Worm (Caenorhabditis elegans) whole organism, L4 larva: ENCODE results near the gene C45H4.18.

Source experiments
- D1046.2 ChIP-seq: fragments of 200-800 bp; sonication (Bioruptor generic); IDR thresholded peaks from 2 replicates; pipeline ENCODE4 v1.3.6; 2022; ENCODE audit warnings: missing genetic modification characterization, missing compliant biosample characterization
- ZK337.2 ChIP-seq: fragments of 200-800 bp; sonication (Bioruptor generic); IDR thresholded peaks from 2 replicates; pipeline ENCODE4 v1.3.6; 2022; ENCODE audit warnings: missing genetic modification reagents, missing genetic modification characterization, missing compliant biosample characterization
- ama-1 ChIP-seq: fragments of 150-350 bp; optimal IDR thresholded peaks from 2 replicates; lab custom pipeline; 2014; ENCODE audit warnings: inconsistent platforms, mixed read lengths
- ceh-82 ChIP-seq: sonication (generic microtip); optimal IDR thresholded peaks from 2 replicates; lab custom pipeline; 2017; ENCODE audit warnings: missing biosample characterization, missing genetic modification characterization
- dmd-8 ChIP-seq: fragments of 200-800 bp; sonication (Bioruptor generic); IDR thresholded peaks from 2 replicates; pipeline ENCODE4 v1.3.6; 2022; ENCODE audit warnings: missing genetic modification characterization, missing compliant biosample characterization
- lin-13 ChIP-seq: fragments of 150-350 bp; optimal IDR thresholded peaks from 2 replicates; lab custom pipeline; 2014; ENCODE audit warnings: missing biosample characterization, missing genetic modification reagents, missing genetic modification characterization
- mdl-1 ChIP-seq, 2 experiments: fragments of 150-350 bp in 1 of 2; sonication (generic microtip) in 1 of 2; optimal IDR thresholded peaks; 2 replicates each; lab custom pipeline; 2014 to 2017; ENCODE audit warnings: missing biosample characterization in 2 of 2, missing genetic modification characterization in 2 of 2
- nhr-28 ChIP-seq: fragments of 150-350 bp; optimal IDR thresholded peaks from 2 replicates; lab custom pipeline; 2014; ENCODE audit warnings: missing biosample characterization, missing genetic modification characterization
- pha-4 ChIP-seq, 2 experiments: fragments of 150-350 bp in 1 of 2; fragments of 200-800 bp in 1 of 2; sonication (Bioruptor generic) in 1 of 2; IDR thresholded peaks in 1 of 2; optimal IDR thresholded peaks in 1 of 2; 2 replicates each; pipeline versions ENCODE4 v1.3.6 to Lab custom; 2014 to 2022; ENCODE audit warnings: missing genetic modification characterization in 2 of 2, missing genetic modification reagents in 2 of 2, missing biosample characterization in 1 of 2, missing compliant biosample characterization in 1 of 2
- pqm-1 ChIP-seq: sonication (generic microtip); optimal IDR thresholded peaks from 2 replicates; lab custom pipeline; 2017; ENCODE audit warnings: missing biosample characterization, missing genetic modification characterization
- unc-39 ChIP-seq: sonication (generic microtip); optimal IDR thresholded peaks from 2 replicates; lab custom pipeline; 2017; ENCODE audit warnings: missing biosample characterization, missing genetic modification characterization

DNA sequence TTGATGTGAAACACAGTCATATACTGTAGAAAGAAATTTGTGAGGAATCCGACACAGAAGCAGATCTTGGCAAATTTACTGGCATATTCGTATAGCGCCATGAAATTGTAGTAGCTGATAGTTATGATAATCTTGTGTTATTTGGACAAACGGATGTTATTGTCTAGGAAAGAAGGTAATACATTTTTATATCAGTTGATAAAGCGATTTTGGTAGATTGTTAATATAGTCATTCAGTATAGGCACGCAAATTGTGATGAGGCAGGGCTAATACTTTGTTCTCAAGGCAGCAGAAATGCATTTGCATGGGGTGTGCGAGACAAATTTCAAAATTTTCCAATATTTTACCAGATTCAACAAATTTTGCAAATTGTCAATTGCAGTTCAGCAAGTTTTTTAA is 29.3 kb upstream of the C45H4.18 start, which contains the start of gene str-52:
- no peak for TF ChIP-seq dmd-8 (GFP tag; lab: Robert Waterston, UW)
- TF ChIP-seq ama-1 (lab: Kevin White, UChicago): no peak
- no peak for TF ChIP-seq nhr-28
- no peak for TF ChIP-seq mdl-1 (tag; optimal IDR thresholded peaks at IDR 0.05; lab: Kevin White, UChicago)
- TF ChIP-seq pha-4 (GFP tag; IDR thresholded peaks at IDR 0.05; lab: Robert Waterston, UW): no peak
- no peak for TF ChIP-seq pha-4 (tag; optimal IDR thresholded peaks at IDR 0.05; lab: Kevin White, UChicago)
- no peak for TF ChIP-seq lin-13
- no peak for TF ChIP-seq pqm-1
- no peak for TF ChIP-seq unc-39 (tag; lab: Kevin White, UChicago)
- no peak for TF ChIP-seq ceh-82
- no peak for TF ChIP-seq D1046.2
- no peak for TF ChIP-seq ZK337.2 (GFP tag; lab: Robert Waterston, UW)
